Worm (Caenorhabditis elegans): Measurements from ENCODE around the gene F14D7.2.

ce11 chrV:14243904-14244303 is 49.6 kb downstream of the F14D7.2 start, which contains the start of gene sre-7:
- TF ChIP-seq lsy-2 (tag; optimal IDR thresholded peaks at IDR 0.05) (no peak), lin-13 (tag; optimal IDR thresholded peaks at IDR 0.05) (no peak), sptf-1 (tag; optimal IDR thresholded peaks at IDR 0.05) (no peak), pha-4 (tag; optimal IDR thresholded peaks at IDR 0.05) (no peak), nhr-237 (tag; optimal IDR thresholded peaks at IDR 0.05) (no peak), nhr-12 (tag; optimal IDR thresholded peaks at IDR 0.05) (no peak), elt-1 (tag; optimal IDR thresholded peaks at IDR 0.05; ENCODE audit: borderline replicate concordance, insufficient read depth) (no peak), snpc-4 (tag; optimal IDR thresholded peaks at IDR 0.05) (no peak), mep-1 (tag; optimal IDR thresholded peaks at IDR 0.05) (no peak), ceh-39 (tag; optimal IDR thresholded peaks at IDR 0.05) (no peak)

All from whole organism, mixed stage, embryonic.